Worm (Caenorhabditis elegans) whole organism, young adult: Measurements from ENCODE around the gene tmem-138.

Experiments
- C06A6.2 ChIP-seq: fragments of 200-800 bp; sonication (Bioruptor generic); conservative IDR thresholded peaks from 2 replicates; pipeline ENCODE4 v1.3.6; 2022; ENCODE audit warnings: missing genetic modification characterization, missing compliant biosample characterization
- F23B12.7 ChIP-seq: sonication (generic microtip); optimal IDR thresholded peaks from 2 replicates; lab custom pipeline; 2017; ENCODE audit warnings: missing genetic modification characterization, mild to moderate bottlenecking, missing compliant biosample characterization, antibody characterized with exemption, moderate library complexity; ENCODE audit not compliant: insufficient read depth
- F37B4.10 ChIP-seq: fragments of 200-800 bp; sonication (Bioruptor generic); IDR thresholded peaks from 2 replicates; pipeline ENCODE4 v1.3.6; 2022; ENCODE audit warnings: missing genetic modification characterization, missing compliant biosample characterization
- F49E8.2 ChIP-seq: sonication (generic microtip); optimal IDR thresholded peaks from 3 replicates; lab custom pipeline; 2017; ENCODE audit warnings: missing genetic modification characterization, mild to moderate bottlenecking, missing compliant biosample characterization, antibody characterized with exemption, moderate library complexity; ENCODE audit not compliant: insufficient read depth
- F52B5.7 ChIP-seq: sonication (generic microtip); optimal IDR thresholded peaks from 2 replicates; lab custom pipeline; 2016; ENCODE audit warnings: mild to moderate bottlenecking, missing genetic modification characterization, missing compliant biosample characterization
- F55B11.4 ChIP-seq: sonication (generic microtip); optimal IDR thresholded peaks from 2 replicates; lab custom pipeline; 2016; ENCODE audit warnings: missing compliant biosample characterization, missing genetic modification characterization, borderline replicate concordance; ENCODE audit not compliant: insufficient read depth
- ZK185.1 ChIP-seq: sonication (generic microtip); optimal IDR thresholded peaks from 2 replicates; lab custom pipeline; 2016; ENCODE audit warnings: mild to moderate bottlenecking, missing genetic modification characterization, missing compliant biosample characterization; ENCODE audit not compliant: poor library complexity, severe bottlenecking
- akir-1 ChIP-seq: fragments of 200-800 bp; sonication (Bioruptor generic); optimal IDR thresholded peaks from 2 replicates; lab custom pipeline; 2018; ENCODE audit warnings: mild to moderate bottlenecking, missing genetic modification characterization, moderate library complexity, missing compliant biosample characterization
- athp-1 ChIP-seq: sonication (generic microtip); optimal IDR thresholded peaks from 2 replicates; lab custom pipeline; 2017; ENCODE audit warnings: mild to moderate bottlenecking, missing genetic modification characterization, missing compliant biosample characterization
- bed-1 ChIP-seq: fragments of 200-800 bp; sonication (Bioruptor generic); IDR thresholded peaks from 2 replicates; pipeline ENCODE4 v1.3.6; 2022; ENCODE audit warnings: missing genetic modification reagents, missing genetic modification characterization, missing compliant biosample characterization
- ceh-100 ChIP-seq: fragments of 200-800 bp; sonication (Bioruptor generic); IDR thresholded peaks from 2 replicates; pipeline ENCODE4 v1.3.6; 2022; ENCODE audit warnings: missing genetic modification reagents, missing genetic modification characterization, missing compliant biosample characterization
- ceh-91 ChIP-seq: fragments of 200-800 bp; sonication (Bioruptor generic); IDR thresholded peaks from 2 replicates; pipeline ENCODE4 v1.3.6; 2022; ENCODE audit warnings: missing genetic modification reagents, missing genetic modification characterization, missing compliant biosample characterization
- gei-17 ChIP-seq: fragments of 200-800 bp; sonication (Bioruptor generic); optimal IDR thresholded peaks from 2 replicates; lab custom pipeline; 2018; ENCODE audit warnings: mild to moderate bottlenecking, missing genetic modification characterization, missing compliant biosample characterization
- him-1 ChIP-seq: sonication (generic microtip); optimal IDR thresholded peaks from 2 replicates; lab custom pipeline; 2016; ENCODE audit warnings: missing genotype, missing genetic modification reagents, missing genetic modification characterization, missing compliant biosample characterization
- hmg-1.2 ChIP-seq: fragments of 200-800 bp; sonication (Bioruptor generic); IDR thresholded peaks from 2 replicates; pipeline ENCODE4 v1.3.6; 2022; ENCODE audit warnings: missing genetic modification reagents, missing genetic modification characterization, missing compliant biosample characterization
- hrde-1 ChIP-seq: sonication (generic microtip); optimal IDR thresholded peaks from 2 replicates; lab custom pipeline; 2016; ENCODE audit warnings: missing genetic modification characterization, mild to moderate bottlenecking, missing compliant biosample characterization, moderate library complexity, missing genotype, missing genetic modification reagents, borderline replicate concordance
- hsf-1 ChIP-seq: fragments of 200-800 bp; sonication (Bioruptor generic); IDR thresholded peaks from 2 replicates; pipeline ENCODE4 v1.3.6; 2022; ENCODE audit warnings: missing genetic modification reagents, missing genetic modification characterization, missing compliant biosample characterization
- lin-54 ChIP-seq: fragments of 200-800 bp; sonication (Bioruptor generic); optimal IDR thresholded peaks from 2 replicates; lab custom pipeline; 2018; ENCODE audit warnings: mild to moderate bottlenecking, missing genetic modification characterization, missing compliant biosample characterization
- lir-1 ChIP-seq: fragments of 200-800 bp; sonication (Bioruptor generic); conservative IDR thresholded peaks from 2 replicates; pipeline ENCODE4 v1.3.6; 2022; ENCODE audit warnings: missing genetic modification reagents, missing genetic modification characterization, missing compliant biosample characterization
- lsl-1 ChIP-seq: fragments of 200-800 bp; sonication (Bioruptor generic); optimal IDR thresholded peaks from 2 replicates; lab custom pipeline; 2018; ENCODE audit warnings: mild to moderate bottlenecking, missing genetic modification characterization, moderate library complexity, missing compliant biosample characterization
- madf-10 ChIP-seq: sonication (generic microtip); optimal IDR thresholded peaks from 2 replicates; lab custom pipeline; 2016; ENCODE audit warnings: mild to moderate bottlenecking, missing genetic modification characterization, missing compliant biosample characterization
- madf-3 ChIP-seq: fragments of 200-800 bp; sonication (Bioruptor generic); IDR thresholded peaks from 2 replicates; pipeline ENCODE4 v1.3.6; 2022; ENCODE audit warnings: missing genetic modification reagents, missing genetic modification characterization, missing compliant biosample characterization
- nfyb-1 ChIP-seq: fragments of 200-800 bp; sonication (Bioruptor generic); IDR thresholded peaks from 2 replicates; pipeline ENCODE4 v1.3.6; 2022; ENCODE audit warnings: missing genetic modification reagents, missing genetic modification characterization, missing compliant biosample characterization
- nhr-80 ChIP-seq: sonication (generic microtip); optimal IDR thresholded peaks from 2 replicates; lab custom pipeline; 2016; ENCODE audit warnings: missing genetic modification characterization, missing compliant biosample characterization
- rpc-1 ChIP-seq, 2 experiments: fragments of 150-350 bp in 1 of 2; sonication (generic microtip) in 1 of 2; optimal IDR thresholded peaks; 2 replicates each; lab custom pipeline; 2014 to 2018; ENCODE audit warnings: missing biosample characterization in 1 of 2, missing genetic modification characterization in 1 of 2, missing genetic modification reagents in 1 of 2, missing genotype in 1 of 2
- snpc-1.1 ChIP-seq: sonication (generic microtip); optimal IDR thresholded peaks from 2 replicates; lab custom pipeline; 2017; ENCODE audit warnings: missing genetic modification characterization, mild to moderate bottlenecking, missing compliant biosample characterization, antibody characterized with exemption, moderate library complexity, missing genotype, missing genetic modification reagents; ENCODE audit not compliant: insufficient read depth
- snpc-1.3 ChIP-seq: sonication (generic microtip); optimal IDR thresholded peaks from 2 replicates; lab custom pipeline; 2017; ENCODE audit warnings: missing genetic modification characterization, mild to moderate bottlenecking, missing compliant biosample characterization, antibody characterized with exemption, moderate library complexity, missing genotype, missing genetic modification reagents; ENCODE audit not compliant: insufficient read depth
- snpc-3.4 ChIP-seq: sonication (generic microtip); optimal IDR thresholded peaks from 2 replicates; lab custom pipeline; 2017; ENCODE audit warnings: missing genetic modification characterization, mild to moderate bottlenecking, missing compliant biosample characterization, antibody characterized with exemption, moderate library complexity, missing genotype, missing genetic modification reagents
- tbx-9 ChIP-seq: sonication (generic microtip); optimal IDR thresholded peaks from 2 replicates; lab custom pipeline; 2016; ENCODE audit warnings: borderline replicate concordance, missing genetic modification characterization, inconsistent platforms, missing compliant biosample characterization
- ztf-18 ChIP-seq: sonication (generic microtip); optimal IDR thresholded peaks from 2 replicates; lab custom pipeline; 2016; ENCODE audit warnings: missing genotype, mild to moderate bottlenecking, missing genetic modification characterization, missing compliant biosample characterization
- ztf-22 ChIP-seq: fragments of 200-800 bp; sonication (Bioruptor generic); optimal IDR thresholded peaks from 2 replicates; lab custom pipeline; 2018; ENCODE audit warnings: mild to moderate bottlenecking, missing genetic modification characterization, moderate library complexity, missing compliant biosample characterization
- ztf-3 ChIP-seq: fragments of 200-800 bp; sonication (Bioruptor generic); optimal IDR thresholded peaks from 2 replicates; lab custom pipeline; 2018; ENCODE audit warnings: mild to moderate bottlenecking, missing genetic modification characterization, missing compliant biosample characterization

Gene tmem-138

DNA sequence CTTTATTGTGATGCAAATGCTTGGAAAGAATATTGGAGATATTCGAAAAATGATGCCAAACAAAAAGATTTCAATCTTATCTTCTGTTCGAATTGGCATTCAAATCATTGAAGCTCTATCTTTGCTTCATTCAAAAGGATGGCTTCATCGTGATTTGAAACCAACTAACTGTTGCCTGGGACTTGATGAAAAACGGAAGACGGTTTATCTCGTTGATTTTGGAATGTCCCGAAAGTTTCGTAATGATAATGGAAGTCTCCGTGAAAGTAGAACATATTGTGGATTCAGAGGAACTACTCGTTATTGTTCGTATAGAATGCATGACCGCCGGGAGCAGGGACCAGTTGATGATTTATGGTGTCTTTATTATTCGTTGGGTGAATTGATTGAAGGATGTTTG lies 17.0 kb downstream of the tmem-138 start (continued):
- no peak for TF ChIP-seq F55B11.4 (tag; lab: Kevin White, UChicago)

DNA sequence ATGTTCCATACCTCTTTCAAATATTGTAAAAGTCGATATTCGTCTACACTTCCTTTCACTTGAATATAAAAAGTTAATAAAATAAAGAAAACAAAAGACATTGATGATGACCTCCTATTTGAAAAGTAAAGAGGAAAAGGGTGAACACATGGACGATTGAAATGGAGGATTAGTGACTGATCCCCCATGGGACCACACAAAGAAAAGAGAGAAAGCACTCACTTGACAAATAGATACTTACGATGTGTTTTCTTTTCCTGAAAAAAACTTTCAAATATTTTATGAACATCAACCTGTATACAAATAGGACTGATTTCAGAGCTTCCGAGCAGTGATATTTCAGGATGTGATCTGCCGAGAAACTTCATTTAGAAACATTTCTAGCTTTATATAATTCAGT lies 20.0 kb downstream of the tmem-138 start, which contains the start of gene acr-14:
acr-14 (minus strand) TSS at position 101 of the 400 bp plus-strand sequence.
- TF ChIP-seq snpc-3.4 (tag; lab: Kevin White, UChicago) (no peak), ZK185.1 (no peak), akir-1 (GFP tag; lab: Kevin White, UChicago) (no peak), ztf-18 (tag; lab: Kevin White, UChicago) (no peak), snpc-1.3 (tag; lab: Kevin White, UChicago) (no peak)
- TF ChIP-seq, all 124 proteins: peak for 0

DNA sequence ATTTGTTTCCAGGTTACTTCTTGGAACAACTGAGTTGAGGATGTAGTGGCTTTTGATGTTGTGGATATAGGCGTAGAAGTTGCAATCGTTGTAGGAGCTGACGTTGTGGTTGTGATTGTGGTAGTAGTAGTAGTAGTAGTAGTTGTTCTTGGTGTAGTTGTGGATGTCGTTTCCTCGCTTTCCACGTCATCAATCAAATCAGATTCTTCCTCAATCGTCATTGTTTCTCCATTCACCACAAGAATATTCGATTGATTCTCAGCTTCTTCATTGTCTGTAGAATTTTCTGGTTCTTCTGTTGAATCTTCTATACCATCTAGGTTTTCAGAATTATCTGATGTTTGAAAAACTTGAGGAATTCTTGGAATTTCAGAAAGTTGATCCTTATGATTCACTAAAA lies 21.5 kb downstream of the tmem-138 start:
- no peak for TF ChIP-seq madf-3
- no peak for TF ChIP-seq F23B12.7 (tag; lab: Kevin White, UChicago)
- TF ChIP-seq snpc-1.1 (tag; lab: Kevin White, UChicago) = no peak
- TF ChIP-seq ztf-18 (tag; lab: Kevin White, UChicago) = no peak
- no peak for TF ChIP-seq ztf-22
- no peak for TF ChIP-seq hrde-1 (tag; lab: Kevin White, UChicago)

DNA sequence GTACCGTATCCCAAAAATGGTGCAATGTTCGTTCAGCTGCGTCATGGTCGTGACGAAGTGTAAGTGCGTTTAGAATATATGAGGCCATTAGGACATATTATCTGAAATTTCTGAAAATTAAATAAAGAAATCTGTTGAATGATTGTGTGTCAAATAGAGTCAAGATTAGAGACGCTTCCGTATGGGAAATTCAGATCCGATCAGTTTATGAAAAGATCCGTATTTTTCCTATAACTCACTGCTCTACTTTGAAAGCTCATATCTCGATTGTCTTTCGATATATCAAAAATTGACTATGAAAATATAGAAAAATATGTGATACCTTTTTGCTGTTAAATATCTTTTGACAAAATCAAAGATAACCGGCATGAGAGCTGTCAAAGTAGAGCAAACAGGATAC lies 23.2 kb downstream of the tmem-138 start, which contains the start of gene T05C12.4:
T05C12.4 (minus strand) TSS at position 101 of the 400 bp plus-strand sequence.
- no peak for TF ChIP-seq lsl-1 (GFP tag; lab: Kevin White, UChicago)
- TF ChIP-seq athp-1 (tag; lab: Kevin White, UChicago) = no peak
- TF ChIP-seq rpc-1 (optimal IDR thresholded peaks at IDR 0.05; lab: Kevin White, UChicago) = no peak
- TF ChIP-seq rpc-1 (tag; optimal IDR thresholded peaks at IDR 0.05; lab: Kevin White, UChicago) = no peak
- TF ChIP-seq him-1 (tag; lab: Kevin White, UChicago) = no peak
- TF ChIP-seq C06A6.2 (GFP tag; lab: Robert Waterston, UW) = no peak
- no peak for TF ChIP-seq ztf-3 (GFP tag; lab: Kevin White, UChicago)

DNA sequence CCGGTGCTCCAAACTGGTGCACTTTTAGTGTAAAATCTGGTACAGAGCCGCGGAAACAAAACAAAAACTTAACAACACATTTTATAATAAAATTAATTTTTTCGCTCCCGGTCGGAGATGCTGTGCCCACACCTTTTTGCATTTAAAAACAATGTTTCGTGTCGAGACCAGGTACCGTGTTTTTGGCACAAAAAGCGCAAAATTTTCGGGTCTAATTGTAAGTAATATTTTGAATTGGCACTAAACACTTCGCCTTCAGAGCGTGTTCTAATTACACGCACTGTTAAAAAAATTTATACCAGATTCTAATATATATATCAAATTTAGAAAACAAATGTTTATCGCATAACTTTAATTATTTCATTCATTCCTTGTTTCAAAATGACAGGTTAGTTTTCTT lies 24.3 kb downstream of the tmem-138 start, which contains the start of gene dylt-3:
dylt-3 (plus strand) TSS at position 301 of the 400 bp plus-strand sequence.
- TF ChIP-seq F23B12.7 (tag; lab: Kevin White, UChicago) (no peak), lir-1 (GFP tag; lab: Robert Waterston, UW) (no peak), ceh-100 (GFP tag; lab: Robert Waterston, UW) (no peak), bed-1 (GFP tag; lab: Robert Waterston, UW) (no peak), nhr-80 (tag; lab: Kevin White, UChicago) (no peak), ceh-91 (GFP tag; lab: Robert Waterston, UW) (no peak), madf-10 (tag; lab: Kevin White, UChicago) (no peak), F37B4.10 (GFP tag; lab: Robert Waterston, UW) (no peak), F52B5.7 (tag; lab: Kevin White, UChicago) (no peak), nfyb-1 (no peak), F49E8.2 (tag; lab: Kevin White, UChicago) (no peak), lin-54 (no peak), tbx-9 (no peak), hmg-1.2 (no peak), akir-1 (GFP tag; lab: Kevin White, UChicago) (no peak), ztf-3 (GFP tag; lab: Kevin White, UChicago) (no peak), hsf-1 (no peak), gei-17 (no peak)
